Worm (Caenorhabditis elegans): ENCODE results near the gene lin-32.

DNA sequence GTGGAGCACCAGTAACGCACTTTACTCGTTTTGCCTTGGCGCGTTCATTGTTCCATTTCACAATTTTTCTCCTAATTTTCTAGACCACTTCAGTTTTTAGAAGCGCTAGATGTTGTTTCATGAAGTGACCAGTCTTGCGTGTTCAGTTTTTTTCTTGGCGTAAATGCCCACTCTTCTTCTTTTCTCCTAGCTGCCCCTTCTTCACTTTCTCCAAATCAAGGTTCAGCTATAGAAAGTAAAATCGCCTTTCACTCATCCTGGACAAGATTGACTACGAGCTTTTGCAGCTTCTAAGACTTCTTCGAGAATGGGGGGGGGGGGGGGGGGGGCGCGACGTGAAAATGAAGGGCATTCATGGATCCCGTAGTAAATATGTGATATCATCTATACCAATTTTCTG, 17.2 kb downstream of the lin-32 start:
- TF ChIP-seq M03D4.4 (tag; optimal IDR thresholded peaks at IDR 0.05) (no peak), nhr-12 (tag; optimal IDR thresholded peaks at IDR 0.05) (no peak), nhr-76 (tag; optimal IDR thresholded peaks at IDR 0.05) (no peak), unc-39 (tag; optimal IDR thresholded peaks at IDR 0.05) (no peak), sptf-1 (tag; optimal IDR thresholded peaks at IDR 0.05) (no peak), lsy-2 (tag; optimal IDR thresholded peaks at IDR 0.05) (no peak), sem-2 (GFP tag; optimal IDR thresholded peaks at IDR 0.05) (no peak), elt-3 (tag; optimal IDR thresholded peaks at IDR 0.05) (no peak), ceh-39 (tag; optimal IDR thresholded peaks at IDR 0.05) (no peak), ceh-43 (GFP tag; optimal IDR thresholded peaks at IDR 0.05) (no peak), tbx-8 (GFP tag; optimal IDR thresholded peaks at IDR 0.05) (no peak), snpc-4 (tag; optimal IDR thresholded peaks at IDR 0.05) (no peak), nhr-2 (tag; optimal IDR thresholded peaks at IDR 0.05) (no peak)
